Fruit fly (Drosophila melanogaster) whole organism, adult: Measurements from ENCODE around the gene goe.

Source experiments
- CG12768 ChIP-seq: fragments of 200-800 bp; sonication (Bioruptor generic); optimal IDR thresholded peaks from 2 replicates; lab custom pipeline; 2017; ENCODE audit warnings: missing biosample characterization, missing genetic modification characterization, mild to moderate bottlenecking, moderate library complexity, missing genetic modification reagents
- CG14711 ChIP-seq: fragments of 200-800 bp; sonication (Bioruptor generic); optimal IDR thresholded peaks from 2 replicates; lab custom pipeline; 2018; ENCODE audit warnings: missing biosample characterization, mild to moderate bottlenecking, missing genetic modification characterization, moderate library complexity
- CG5204 ChIP-seq: fragments of 200-800 bp; sonication (Bioruptor generic); optimal IDR thresholded peaks from 2 replicates; lab custom pipeline; 2016; ENCODE audit warnings: missing biosample characterization, missing genetic modification characterization
- Crg-1 ChIP-seq: fragments of 200-800 bp; sonication (Bioruptor generic); optimal IDR thresholded peaks from 2 replicates; lab custom pipeline; 2016; ENCODE audit warnings: missing biosample characterization, missing genetic modification characterization
- Mnt ChIP-seq: fragments of 200-800 bp; sonication (Bioruptor generic); optimal IDR thresholded peaks from 2 replicates; lab custom pipeline; 2016; ENCODE audit warnings: missing biosample characterization, mild to moderate bottlenecking, missing genetic modification characterization
- ovo ChIP-seq: fragments of 200-800 bp; sonication (Bioruptor generic); optimal IDR thresholded peaks from 2 replicates; lab custom pipeline; 2016; ENCODE audit warnings: missing biosample characterization, missing genetic modification characterization
- toe ChIP-seq: fragments of 200-800 bp; sonication (Bioruptor generic); optimal IDR thresholded peaks from 2 replicates; lab custom pipeline; 2016; ENCODE audit warnings: missing biosample characterization, missing genetic modification characterization

dm6 chrX:16678845-16679347, 72.8 kb downstream of the goe start, which contains the start of the genes CG13010 and sing:
- no peak for TF ChIP-seq CG5204
- no peak for TF ChIP-seq Mnt (GFP tag; lab: Kevin White, UChicago)
- no peak for TF ChIP-seq CG14711 (tag; lab: Kevin White, UChicago)
- no peak for TF ChIP-seq CG12768
- TF ChIP-seq Crg-1 (GFP tag; lab: Kevin White, UChicago), result no peak
- TF ChIP-seq ovo, result no peak
- TF ChIP-seq toe, result no peak
